Worm (Caenorhabditis elegans) whole organism, L1 larva: ENCODE data around the gene Y97E10AR.8.

Source experiments
- alr-1 ChIP-seq: fragments of 200-800 bp; sonication (Bioruptor generic); optimal IDR thresholded peaks from 2 replicates; lab custom pipeline; 2018; ENCODE audit warnings: borderline replicate concordance, mild to moderate bottlenecking, missing genetic modification characterization, missing compliant biosample characterization
- aly-2 ChIP-seq: fragments of 150-350 bp; optimal IDR thresholded peaks from 2 replicates; lab custom pipeline; 2014; ENCODE audit warnings: missing biosample characterization, missing genetic modification characterization
- ama-1 ChIP-seq: fragments of 150-350 bp; optimal IDR thresholded peaks from 2 replicates; lab custom pipeline; 2014
- dpl-1 ChIP-seq, 3 experiments: fragments of 150-350 bp in 2 of 3; sonication (generic microtip) in 1 of 3; optimal IDR thresholded peaks; 2 replicates each; lab custom pipeline; 2014 to 2017; ENCODE audit warnings: missing biosample characterization in 3 of 3, missing genetic modification characterization in 3 of 3, missing genetic modification reagents in 3 of 3
- jun-1 ChIP-seq: fragments of 150-350 bp; optimal IDR thresholded peaks from 2 replicates; lab custom pipeline; 2014; ENCODE audit warnings: missing biosample characterization, missing genetic modification reagents, missing genetic modification characterization
- mdl-1 ChIP-seq, 2 experiments: fragments of 150-350 bp; optimal IDR thresholded peaks; 2 replicates each; lab custom pipeline; 2014 to 2017; ENCODE audit warnings: missing biosample characterization in 2 of 2, missing genetic modification characterization in 2 of 2, inconsistent platforms in 1 of 2
- mep-1 ChIP-seq: fragments of 150-350 bp; optimal IDR thresholded peaks from 2 replicates; lab custom pipeline; 2014; ENCODE audit warnings: missing biosample characterization, missing genetic modification characterization
- nhr-90 ChIP-seq: sonication (generic microtip); optimal IDR thresholded peaks from 2 replicates; lab custom pipeline; 2016; ENCODE audit warnings: mild to moderate bottlenecking, missing genetic modification characterization, missing compliant biosample characterization; ENCODE audit not compliant: poor library complexity
- skn-1 ChIP-seq: fragments of 150-350 bp; optimal IDR thresholded peaks from 2 replicates; lab custom pipeline; 2014; ENCODE audit warnings: missing biosample characterization, missing genetic modification characterization
- snpc-4 ChIP-seq: fragments of 150-350 bp; optimal IDR thresholded peaks from 2 replicates; lab custom pipeline; 2014; ENCODE audit warnings: missing biosample characterization, missing genetic modification characterization
- unc-62 ChIP-seq: fragments of 150-350 bp; optimal IDR thresholded peaks from 2 replicates; lab custom pipeline; 2014; ENCODE audit warnings: missing biosample characterization, missing genetic modification reagents, missing genetic modification characterization

ce11 chrV:7995878-7996277 is 9.2 kb upstream of the Y97E10AR.8 start, which contains the start of gene Y97E10AR.2:
- TF ChIP-seq dpl-1 (GFP tag; optimal IDR thresholded peaks at IDR 0.05; lab: Kevin White, UChicago) (no peak), unc-62 (GFP tag; lab: Kevin White, UChicago) (no peak), mdl-1 (tag; optimal IDR thresholded peaks at IDR 0.05; lab: Kevin White, UChicago) (no peak), alr-1 (tag; lab: Kevin White, UChicago) (no peak), mep-1 (no peak), jun-1 (tag; lab: Kevin White, UChicago) (no peak), skn-1 (tag; lab: Kevin White, UChicago) (no peak), aly-2 (no peak), snpc-4 (tag; lab: Kevin White, UChicago) (no peak), nhr-90 (tag; lab: Kevin White, UChicago) (no peak), ama-1 (no peak)
